Worm (Caenorhabditis elegans) whole organism, early embryonic: ENCODE data around the gene R09F10.8.

ENCODE experiments used
- ama-1 ChIP-seq: fragments of 150-350 bp; optimal IDR thresholded peaks from 2 replicates; lab custom pipeline; 2014
- ceh-13 ChIP-seq: fragments of 200-800 bp; sonication (Bioruptor generic); optimal IDR thresholded peaks from 2 replicates; lab custom pipeline; 2018; ENCODE audit warnings: mild to moderate bottlenecking, missing genetic modification characterization, missing compliant biosample characterization

ce11 chrX:8308491-8308890 lies 17.8 kb downstream of the R09F10.8 start:
- TF ChIP-seq ama-1 (lab: Kevin White, UChicago) = no peak
- TF ChIP-seq ceh-13 = no peak
